Fruit fly (Drosophila melanogaster) whole organism, embryonic: ENCODE results near the gene CG31275.

Source experiments
- Adf1 ChIP-seq: fragments of 200-800 bp; sonication (Bioruptor generic); IDR thresholded peaks from 2 replicates; pipeline ENCODE4 v1.3.6; 2022; ENCODE audit warnings: missing biosample characterization, missing genetic modification characterization
- Antp ChIP-seq: fragments of 200-800 bp; sonication (Bioruptor generic); optimal IDR thresholded peaks from 3 replicates; lab custom pipeline; 2016; ENCODE audit warnings: missing biosample characterization, missing genetic modification characterization
- B-H2 ChIP-seq: fragments of 200-800 bp; sonication (Bioruptor generic); optimal IDR thresholded peaks from 2 replicates; lab custom pipeline; 2018; ENCODE audit warnings: missing biosample characterization, mild to moderate bottlenecking, missing genetic modification characterization
- CG10366 ChIP-seq: fragments of 200-800 bp; sonication (Bioruptor generic); IDR thresholded peaks from 2 replicates; pipeline ENCODE4 v1.3.6; 2022; ENCODE audit warnings: missing biosample characterization, missing genetic modification characterization
- CG11456 ChIP-seq: fragments of 200-800 bp; sonication (Bioruptor generic); IDR thresholded peaks from 3 replicates; pipeline ENCODE4 v1.3.6; 2022; ENCODE audit warnings: missing biosample characterization, missing genetic modification characterization
- CG12104 ChIP-seq: fragments of 200-800 bp; sonication (Bioruptor generic); optimal IDR thresholded peaks from 3 replicates; lab custom pipeline; 2016; ENCODE audit warnings: missing biosample characterization, missing genetic modification characterization
- CG12942 ChIP-seq: fragments of 200-800 bp; sonication (Bioruptor generic); optimal IDR thresholded peaks from 3 replicates; lab custom pipeline; 2016; ENCODE audit warnings: missing biosample characterization, missing genetic modification characterization
- CG14014 ChIP-seq: fragments of 200-800 bp; sonication (Bioruptor generic); IDR thresholded peaks from 2 replicates; pipeline ENCODE4 v1.3.6; 2022; ENCODE audit warnings: missing biosample characterization, missing genetic modification characterization
- CG14965 ChIP-seq: fragments of 200-800 bp; sonication (Bioruptor generic); optimal IDR thresholded peaks from 2 replicates; lab custom pipeline; 2016; ENCODE audit warnings: missing biosample characterization, missing genetic modification characterization, borderline replicate concordance
- CG15073 ChIP-seq: fragments of 200-800 bp; sonication (Bioruptor generic); optimal IDR thresholded peaks from 2 replicates; lab custom pipeline; 2016; ENCODE audit warnings: missing biosample characterization, missing genetic modification characterization
- CG18011 ChIP-seq: fragments of 200-800 bp; sonication (Bioruptor generic); optimal IDR thresholded peaks from 2 replicates; lab custom pipeline; 2017; ENCODE audit warnings: missing biosample characterization, missing genetic modification characterization, mild to moderate bottlenecking, moderate library complexity, missing genotype
- CG31441 ChIP-seq: fragments of 200-800 bp; sonication (Bioruptor generic); IDR thresholded peaks from 2 replicates; pipeline ENCODE4 v1.3.6; 2022; ENCODE audit warnings: missing biosample characterization, missing genetic modification characterization
- CG3281 ChIP-seq: fragments of 200-800 bp; sonication (Bioruptor generic); optimal IDR thresholded peaks from 3 replicates; lab custom pipeline; 2017; ENCODE audit warnings: missing biosample characterization, mild to moderate bottlenecking, missing genetic modification characterization
- CG3847 ChIP-seq: fragments of 200-800 bp; sonication (Bioruptor generic); IDR thresholded peaks from 2 replicates; pipeline ENCODE4 v1.3.6; 2022; ENCODE audit warnings: missing biosample characterization, missing genetic modification characterization
- CG4328 ChIP-seq: fragments of 200-800 bp; sonication (Bioruptor generic); optimal IDR thresholded peaks from 3 replicates; lab custom pipeline; 2017; ENCODE audit warnings: missing biosample characterization, missing genetic modification reagents, missing genetic modification characterization
- CG4820 ChIP-seq: fragments of 200-800 bp; sonication (Bioruptor generic); optimal IDR thresholded peaks from 3 replicates; lab custom pipeline; 2016; ENCODE audit warnings: missing biosample characterization, missing genetic modification characterization
- CG7963 ChIP-seq: fragments of 200-800 bp; sonication (Bioruptor generic); IDR thresholded peaks from 3 replicates; pipeline ENCODE4 v1.3.6; 2022; ENCODE audit warnings: missing biosample characterization, missing genetic modification characterization; ENCODE audit not compliant: partially characterized antibody
- CG9932 ChIP-seq: fragments of 200-800 bp; sonication (Bioruptor generic); IDR thresholded peaks from 2 replicates; pipeline ENCODE4 v1.3.6; 2022; ENCODE audit warnings: missing biosample characterization, missing genetic modification characterization
- Camta ChIP-seq: fragments of 200-800 bp; sonication (Bioruptor generic); optimal IDR thresholded peaks from 2 replicates; lab custom pipeline; 2016; ENCODE audit warnings: missing biosample characterization, missing genetic modification characterization
- Dek ChIP-seq: fragments of 200-800 bp; sonication (Bioruptor generic); optimal IDR thresholded peaks from 3 replicates; lab custom pipeline; 2019; ENCODE audit warnings: missing biosample characterization, mild to moderate bottlenecking, missing genetic modification characterization, moderate library complexity
- Doc3 ChIP-seq: fragments of 200-800 bp; sonication (Bioruptor generic); IDR thresholded peaks from 3 replicates; pipeline ENCODE4 v1.3.6; 2022; ENCODE audit warnings: missing biosample characterization, missing genetic modification characterization; ENCODE audit not compliant: partially characterized antibody
- Hr3 ChIP-seq: fragments of 200-800 bp; sonication (Bioruptor generic); optimal IDR thresholded peaks from 3 replicates; lab custom pipeline; 2016; ENCODE audit warnings: missing biosample characterization, missing genetic modification characterization
- Lim3 ChIP-seq: fragments of 200-800 bp; sonication (Bioruptor generic); IDR thresholded peaks from 2 replicates; pipeline ENCODE4 v1.3.6; 2022; ENCODE audit warnings: missing biosample characterization, missing genetic modification characterization
- Lpt ChIP-seq: fragments of >200 bp; optimal IDR thresholded peaks from 2 replicates; lab custom pipeline; 2018; ENCODE audit warnings: missing biosample characterization, missing genetic modification characterization
- MESR4 ChIP-seq: fragments of 200-800 bp; sonication (Bioruptor generic); optimal IDR thresholded peaks from 2 replicates; lab custom pipeline; 2018; ENCODE audit warnings: missing biosample characterization, mild to moderate bottlenecking, missing genetic modification characterization, moderate library complexity
- MTF-1 ChIP-seq: fragments of 200-800 bp; sonication (Bioruptor generic); optimal IDR thresholded peaks from 2 replicates; lab custom pipeline; 2018; ENCODE audit warnings: missing biosample characterization, mild to moderate bottlenecking, missing genetic modification characterization, borderline replicate concordance
- Mes4 ChIP-seq: fragments of 200-800 bp; sonication (Bioruptor generic); optimal IDR thresholded peaks from 2 replicates; lab custom pipeline; 2016; ENCODE audit warnings: missing biosample characterization, missing genetic modification characterization
- NK7.1 ChIP-seq: fragments of 200-800 bp; sonication (Bioruptor generic); optimal IDR thresholded peaks from 3 replicates; lab custom pipeline; 2016; ENCODE audit warnings: missing biosample characterization, missing genetic modification characterization
- Neu2 ChIP-seq: fragments of 200-800 bp; sonication (Bioruptor generic); optimal IDR thresholded peaks from 3 replicates; lab custom pipeline; 2016; ENCODE audit warnings: missing biosample characterization, missing genetic modification characterization, borderline replicate concordance
- Oli ChIP-seq: fragments of 200-800 bp; sonication (Bioruptor generic); optimal IDR thresholded peaks from 2 replicates; lab custom pipeline; 2018; ENCODE audit warnings: missing biosample characterization, mild to moderate bottlenecking, missing genetic modification characterization, moderate library complexity
- Pdp1 ChIP-seq, 2 experiments: fragments of 200-800 bp; sonication (Bioruptor generic); optimal IDR thresholded peaks; 3 replicates each; lab custom pipeline; 2016; ENCODE audit warnings: missing biosample characterization in 2 of 2, missing genetic modification characterization in 2 of 2, mild to moderate bottlenecking in 1 of 2, moderate library complexity in 1 of 2
- Scr ChIP-seq: fragments of 200-800 bp; sonication (Bioruptor generic); IDR thresholded peaks from 2 replicates; pipeline ENCODE4 v1.3.6; 2022; ENCODE audit warnings: missing biosample characterization, missing genetic modification characterization; ENCODE audit not compliant: partially characterized antibody
- bsh ChIP-seq, 2 experiments: fragments of 200-800 bp; sonication (Bioruptor generic); optimal IDR thresholded peaks; 2 replicates each; lab custom pipeline; 2017 to 2018; ENCODE audit warnings: mild to moderate bottlenecking in 2 of 2, missing biosample characterization in 2 of 2, missing genetic modification characterization in 2 of 2, moderate library complexity in 1 of 2
- btn ChIP-seq: fragments of 200-800 bp; sonication (Bioruptor generic); optimal IDR thresholded peaks from 2 replicates; lab custom pipeline; 2016; ENCODE audit warnings: missing biosample characterization, missing genetic modification characterization
- da ChIP-seq: fragments of 200-800 bp; sonication (Bioruptor generic); optimal IDR thresholded peaks from 2 replicates; lab custom pipeline; 2016; ENCODE audit warnings: missing biosample characterization, missing genetic modification characterization
- fd3F ChIP-seq: fragments of 200-800 bp; sonication (Bioruptor generic); optimal IDR thresholded peaks from 2 replicates; lab custom pipeline; 2018; ENCODE audit warnings: missing biosample characterization, mild to moderate bottlenecking, missing genetic modification characterization, moderate library complexity
- fru ChIP-seq: fragments of >200 bp; optimal IDR thresholded peaks from 2 replicates; lab custom pipeline; 2017
- gem ChIP-seq: fragments of 200-800 bp; sonication (Bioruptor generic); optimal IDR thresholded peaks from 2 replicates; lab custom pipeline; 2019; ENCODE audit warnings: missing biosample characterization, mild to moderate bottlenecking, missing genetic modification characterization, moderate library complexity
- hb ChIP-seq: fragments of 200-800 bp; sonication (Bioruptor generic); IDR thresholded peaks from 3 replicates; pipeline ENCODE4 v1.3.6; 2022; ENCODE audit warnings: missing biosample characterization, missing genetic modification characterization; ENCODE audit not compliant: partially characterized antibody
- jigr1 ChIP-seq: fragments of 200-800 bp; sonication (Bioruptor generic); IDR thresholded peaks from 3 replicates; pipeline ENCODE4 v1.3.6; 2022; ENCODE audit warnings: missing biosample characterization, missing genetic modification characterization
- lmd ChIP-seq: fragments of 200-800 bp; sonication (Bioruptor generic); IDR thresholded peaks from 2 replicates; pipeline ENCODE4 v1.3.6; 2022; ENCODE audit warnings: missing biosample characterization, missing genetic modification characterization
- lov ChIP-seq, 2 experiments: fragments of 200-800 bp in 1 of 2; fragments of >200 bp in 1 of 2; sonication (Bioruptor generic) in 1 of 2; IDR thresholded peaks in 1 of 2; optimal IDR thresholded peaks in 1 of 2; 2 replicates in 1 of 2; 3 replicates in 1 of 2; pipeline versions ENCODE4 v1.3.6 to Lab custom; 2017 to 2022; ENCODE audit warnings: missing biosample characterization in 1 of 2, missing genetic modification characterization in 1 of 2
- oc ChIP-seq: fragments of 200-800 bp; sonication (Bioruptor generic); optimal IDR thresholded peaks from 2 replicates; lab custom pipeline; 2018; ENCODE audit warnings: missing biosample characterization, mild to moderate bottlenecking, missing genetic modification characterization, moderate library complexity
- pita ChIP-seq: fragments of 200-800 bp; sonication (Bioruptor generic); optimal IDR thresholded peaks from 2 replicates; lab custom pipeline; 2017; ENCODE audit warnings: missing biosample characterization, mild to moderate bottlenecking, missing genetic modification characterization
- schlank ChIP-seq: fragments of 200-800 bp; sonication (Bioruptor generic); optimal IDR thresholded peaks from 2 replicates; lab custom pipeline; 2018; ENCODE audit warnings: missing biosample characterization, mild to moderate bottlenecking, missing genetic modification characterization
- scrt ChIP-seq: fragments of 200-800 bp; sonication (Bioruptor generic); optimal IDR thresholded peaks from 2 replicates; lab custom pipeline; 2018; ENCODE audit warnings: missing biosample characterization, mild to moderate bottlenecking, missing genetic modification characterization, moderate library complexity
- sens-2 ChIP-seq: fragments of 200-800 bp; sonication (Bioruptor generic); IDR thresholded peaks from 2 replicates; pipeline ENCODE4 v1.3.6; 2022; ENCODE audit warnings: missing biosample characterization, missing genetic modification characterization
- sim ChIP-seq: fragments of 200-800 bp; sonication (Bioruptor generic); IDR thresholded peaks from 2 replicates; pipeline ENCODE4 v1.3.6; 2022; ENCODE audit warnings: missing biosample characterization, missing genetic modification characterization
- sob ChIP-seq: fragments of 200-800 bp; sonication (Bioruptor generic); IDR thresholded peaks from 2 replicates; pipeline ENCODE4 v1.3.6; 2022; ENCODE audit warnings: missing biosample characterization, missing genetic modification characterization
- ttk ChIP-seq: fragments of 200-800 bp; sonication (Bioruptor generic); IDR thresholded peaks from 2 replicates; pipeline ENCODE4 v2.1.2; 2022; ENCODE audit warnings: missing biosample characterization, missing genetic modification characterization

Gene CG31275

dm6 chr3R:16798516-16799040 is 47.4 kb upstream of the CG31275 start (continued):
- TF ChIP-seq Neu2 (peak; percentile 87), CG3847 (peak; percentile 76), CG9932 (GFP tag; lab: Robert Waterston, UW) (peak; percentile 89), CG18011 (GFP tag; lab: Kevin White, UChicago) (peak; percentile 99), jigr1 (GFP tag; lab: Robert Waterston, UW) (peak; percentile 58; the same call in 1 of the 3 replicates), lov (optimal IDR thresholded peaks at IDR 0.05; lab: Kevin White, UChicago) (no peak), lov (GFP tag; IDR thresholded peaks at IDR 0.05; lab: Robert Waterston, UW) (peak; percentile 90), CG14014 (peak; percentile 90), Mes4 (GFP tag; lab: Kevin White, UChicago) (peak; percentile 92), hb (no peak), Scr (GFP tag; lab: Robert Waterston, UW) (no peak), scrt (peak; percentile 81), Lpt (GFP tag; lab: Kevin White, UChicago) (peak; percentile 98), fd3F (GFP tag; lab: Kevin White, UChicago) (peak; percentile 69), fru (no peak), sens-2 (peak; percentile 93), sob (GFP tag; lab: Robert Waterston, UW) (peak; percentile 88), btn (GFP tag; lab: Kevin White, UChicago) (peak; percentile 96), MTF-1 (peak; percentile 96), Camta (GFP tag; lab: Kevin White, UChicago) (peak; percentile 96), oc (tag; lab: Kevin White, UChicago) (peak; percentile 51), CG12104 (GFP tag; lab: Kevin White, UChicago) (peak; percentile 92), Dek (tag; lab: Kevin White, UChicago) (peak; percentile 70), B-H2 (GFP tag; lab: Kevin White, UChicago) (peak; percentile 77), MESR4 (GFP tag; lab: Kevin White, UChicago) (peak; percentile 25), CG15073 (peak; percentile 61), sim (GFP tag; lab: Robert Waterston, UW) (peak; percentile 61), CG3281 (GFP tag; lab: Kevin White, UChicago) (peak; percentile 88), CG14965 (GFP tag; lab: Kevin White, UChicago) (peak; percentile 100), Pdp1 (GFP tag; optimal IDR thresholded peaks at IDR 0.05; lab: Kevin White, UChicago) (peak; percentile 90 to 93), ttk (GFP tag; lab: Robert Waterston, UW) (peak; percentile 86), CG12942 (peak; percentile 82), da (GFP tag; lab: Kevin White, UChicago) (peak; percentile 88), bsh (GFP tag; optimal IDR thresholded peaks at IDR 0.05; lab: Kevin White, UChicago) (peak in 1 of 2 experiments; percentile 81), NK7.1 (peak; percentile 81), Hr3 (GFP tag; lab: Kevin White, UChicago) (peak; percentile 91), lmd (GFP tag; lab: Robert Waterston, UW) (peak; percentile 82), Oli (tag; lab: Kevin White, UChicago) (peak; percentile 69), gem (tag; lab: Kevin White, UChicago) (peak; percentile 81), CG4820 (GFP tag; lab: Kevin White, UChicago) (peak; percentile 96), pita (GFP tag; lab: Kevin White, UChicago) (peak; percentile 93), Antp (GFP tag; lab: Kevin White, UChicago) (peak; percentile 94), schlank (peak; percentile 68), CG7963 (GFP tag; lab: Robert Waterston, UW) (no peak), Lim3 (no peak), CG4328 (GFP tag; lab: Kevin White, UChicago) (peak; percentile 83), Adf1 (GFP tag; lab: Robert Waterston, UW) (no peak), Doc3 (GFP tag; lab: Robert Waterston, UW) (no peak), CG31441 (GFP tag; lab: Robert Waterston, UW) (peak; percentile 52), CG11456 (GFP tag; lab: Robert Waterston, UW) (peak; percentile 99), CG10366 (GFP tag; lab: Robert Waterston, UW) (peak; percentile 77)
